Fruit fly (Drosophila melanogaster): ENCODE data around the gene Clp.

Clp gene

DNA sequence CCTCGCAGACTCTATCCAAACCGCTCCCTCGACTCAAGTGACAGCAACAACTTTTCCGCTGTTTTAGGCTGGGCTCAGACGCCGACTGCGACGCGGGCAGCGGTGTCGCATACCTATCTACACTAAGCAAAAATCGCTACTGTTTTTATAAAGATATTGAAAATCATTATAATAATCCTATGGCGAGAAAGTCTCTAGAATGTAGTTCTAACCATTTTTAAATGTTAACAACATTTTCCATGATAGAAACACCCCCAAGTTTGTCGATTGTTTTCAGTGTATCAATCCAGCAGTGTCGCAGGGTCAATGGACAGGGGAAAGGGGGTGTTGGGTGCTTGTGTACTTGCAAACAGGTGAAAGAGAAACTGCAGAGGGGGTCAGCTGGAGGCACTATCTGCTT lies 46.1 kb downstream of the Clp start (continued):
- TF ChIP-seq Kr (GFP tag; optimal IDR thresholded peaks at IDR 0.05), result peak; percentile 43
- TF ChIP-seq pnt (GFP tag; optimal IDR thresholded peaks at IDR 0.05), result peak; percentile 96
- no peak for TF ChIP-seq zen2 (GFP tag; IDR thresholded peaks at IDR 0.05; ENCODE audit: partially characterized antibody)
- TF ChIP-seq maf-S (GFP tag; optimal IDR thresholded peaks at IDR 0.05), result peak; percentile 95
- no peak for TF ChIP-seq h (optimal IDR thresholded peaks at IDR 0.05)
- no peak for TF ChIP-seq Lpt (GFP tag; optimal IDR thresholded peaks at IDR 0.05)
- peak; percentile 94 for TF ChIP-seq CG30431 (GFP tag; optimal IDR thresholded peaks at IDR 0.05)
- TF ChIP-seq otp (GFP tag; IDR thresholded peaks at IDR 0.05), result peak; percentile 98
- peak; percentile 77 for TF ChIP-seq mirr (GFP tag; optimal IDR thresholded peaks at IDR 0.05)
- TF ChIP-seq CG11398 (GFP tag; optimal IDR thresholded peaks at IDR 0.05), result peak; percentile 84
- peak; percentile 96 for TF ChIP-seq CG14050 (GFP tag; IDR thresholded peaks at IDR 0.05)
- no peak for TF ChIP-seq br (optimal IDR thresholded peaks at IDR 0.05)
- peak; percentile 96 for TF ChIP-seq Dek (tag; optimal IDR thresholded peaks at IDR 0.05)
- peak; percentile 98 for TF ChIP-seq lab (GFP tag; optimal IDR thresholded peaks at IDR 0.05)
- TF ChIP-seq zfh2 (GFP tag; optimal IDR thresholded peaks at IDR 0.05), result peak; percentile 95
- peak; percentile 96 for TF ChIP-seq Oli (tag; optimal IDR thresholded peaks at IDR 0.05)
- peak; percentile 89 for TF ChIP-seq cas (GFP tag; IDR thresholded peaks at IDR 0.05)
- peak; percentile 92 for TF ChIP-seq schlank (tag; optimal IDR thresholded peaks at IDR 0.05)
- TF ChIP-seq Vsx1 (GFP tag; optimal IDR thresholded peaks at IDR 0.05), result peak; percentile 88
- peak; percentile 93 for TF ChIP-seq salm (tag; optimal IDR thresholded peaks at IDR 0.05)
- TF ChIP-seq ems (GFP tag; optimal IDR thresholded peaks at IDR 0.05), result peak; percentile 91
- peak; percentile 90 for TF ChIP-seq ssp (GFP tag; IDR thresholded peaks at IDR 0.05)
- TF ChIP-seq mld (GFP tag; IDR thresholded peaks at IDR 0.05; ENCODE audit: partially characterized antibody), result no peak
- TF ChIP-seq Abd-B (GFP tag; optimal IDR thresholded peaks at IDR 0.05), result peak; percentile 88
- TF ChIP-seq fd64A (GFP tag; optimal IDR thresholded peaks at IDR 0.05), result peak; percentile 91
- TF ChIP-seq CG1233 (GFP tag; optimal IDR thresholded peaks at IDR 0.05), result peak; percentile 96
- peak; percentile 96 for TF ChIP-seq CG33213 (GFP tag; optimal IDR thresholded peaks at IDR 0.05)
- TF ChIP-seq GATAe (GFP tag; conservative IDR thresholded peaks at IDR 0.05), result peak; percentile 56
- peak; percentile 79 for TF ChIP-seq Nf-YC (tag; optimal IDR thresholded peaks at IDR 0.05)
- TF ChIP-seq phol (tag; optimal IDR thresholded peaks at IDR 0.05), result peak; percentile 95
- TF ChIP-seq yki (optimal IDR thresholded peaks at IDR 0.05), result no peak
- TF ChIP-seq nom (GFP tag; optimal IDR thresholded peaks at IDR 0.05), result peak; percentile 85
- peak; percentile 92 for TF ChIP-seq rib (GFP tag; IDR thresholded peaks at IDR 0.05)
- TF ChIP-seq Sox102F (GFP tag; optimal IDR thresholded peaks at IDR 0.05), result peak; percentile 98
- TF ChIP-seq esg (GFP tag; conservative IDR thresholded peaks at IDR 0.05), result peak; percentile 95
- peak; percentile 92 for TF ChIP-seq aop (GFP tag; IDR thresholded peaks at IDR 0.05)
- TF ChIP-seq CG17361 (GFP tag; IDR thresholded peaks at IDR 0.05), result peak; percentile 96
- TF ChIP-seq CG2678 (tag; optimal IDR thresholded peaks at IDR 0.05), result peak; percentile 97
- TF ChIP-seq CG3407 (GFP tag; optimal IDR thresholded peaks at IDR 0.05), result peak; percentile 95
- TF ChIP-seq HLH3B (GFP tag; IDR thresholded peaks at IDR 0.05), result peak; percentile 95
- TF ChIP-seq CG10147 (GFP tag; optimal IDR thresholded peaks at IDR 0.05), result peak; percentile 92
- peak; percentile 78 for TF ChIP-seq CG4360 (GFP tag; IDR thresholded peaks at IDR 0.05)
- TF ChIP-seq CG6791 (GFP tag; IDR thresholded peaks at IDR 0.05; ENCODE audit: partially characterized antibody), result no peak
- no peak for TF ChIP-seq Trl (optimal IDR thresholded peaks at IDR 0.05)
- TF ChIP-seq Trl (GFP tag; optimal IDR thresholded peaks at IDR 0.05), result peak; percentile 96
- TF ChIP-seq chinmo (GFP tag; IDR thresholded peaks at IDR 0.05; ENCODE audit: partially characterized antibody), result no peak
- TF ChIP-seq CG5180 (GFP tag; optimal IDR thresholded peaks at IDR 0.05), result peak; percentile 87
- peak; percentile 95 for TF ChIP-seq CG18262 (tag; optimal IDR thresholded peaks at IDR 0.05)
- TF ChIP-seq Sry-δ (GFP tag; optimal IDR thresholded peaks at IDR 0.05), result peak; percentile 70
- peak; percentile 90 for TF ChIP-seq CG6854 (GFP tag; optimal IDR thresholded peaks at IDR 0.05)
- TF ChIP-seq CG10462 (GFP tag; optimal IDR thresholded peaks at IDR 0.05), result peak; percentile 91
- TF ChIP-seq ATbp (GFP tag; optimal IDR thresholded peaks at IDR 0.05), result peak; percentile 97
